Fruit fly (Drosophila melanogaster): ENCODE data around the gene CG8028.

dm6 chrX:19287784-19288183 is 7.6 kb upstream of the CG8028 start:
- TF ChIP-seq CG6854 (GFP tag; optimal IDR thresholded peaks at IDR 0.05) (peak; percentile 30), Lpt (GFP tag; optimal IDR thresholded peaks at IDR 0.05) (no peak), svp (GFP tag) (no peak), dac (GFP tag; optimal IDR thresholded peaks at IDR 0.05) (no peak), CG8119 (GFP tag; IDR thresholded peaks at IDR 0.05) (no peak), CG6792 (GFP tag; optimal IDR thresholded peaks at IDR 0.05) (no peak), eg (GFP tag; IDR thresholded peaks at IDR 0.05) (no peak), Sox102F (GFP tag; optimal IDR thresholded peaks at IDR 0.05) (no peak)

All from whole organism, prepupa.